Comparison of ENCODE assay signal across 1 fruit fly cellular context in the genomic region with DNA sequence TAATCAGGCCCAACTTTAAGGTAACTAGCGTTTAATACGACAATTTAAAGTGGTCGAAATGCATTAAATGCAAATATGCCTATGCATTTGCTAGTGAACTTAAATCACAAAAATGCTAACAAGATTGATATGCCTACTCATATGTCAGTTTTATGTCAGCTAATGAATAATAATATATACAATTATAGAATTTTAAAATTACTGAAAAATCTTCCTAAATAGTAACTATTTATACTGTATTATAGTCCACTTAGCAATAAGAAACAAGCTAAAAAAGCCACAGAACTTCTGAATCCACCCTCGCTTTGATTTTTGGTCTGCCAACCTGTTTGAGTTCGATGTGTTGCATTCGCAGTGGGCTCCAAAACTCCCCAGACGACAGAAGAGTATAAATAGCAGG.
TF ChIP-seq lines count a peak whose summit lies in the region.

No protein-coding gene starts in this region.

TF ChIP-seq in whole organism, embryonic, 481 proteins besides CTCF, POLR2A, EP300 and RAD21 (continued from another document):
- peak; percentile 33; the same call in 1 of the 2 replicates for TF ChIP-seq CG11247 (GFP tag; IDR thresholded peaks at IDR 0.05; lab: Robert Waterston, UW)
- no peak for TF ChIP-seq CG15479 (GFP tag; optimal IDR thresholded peaks at IDR 0.05; lab: Kevin White, UChicago)
- TF ChIP-seq fd3F (GFP tag; optimal IDR thresholded peaks at IDR 0.05; lab: Kevin White, UChicago) = no peak
- peak; percentile 52; the same call in 1 of the 2 replicates for TF ChIP-seq CG1024 (GFP tag; IDR thresholded peaks at IDR 0.05; lab: Robert Waterston, UW)
- no peak for TF ChIP-seq unc-4 (GFP tag; IDR thresholded peaks at IDR 0.05; lab: Robert Waterston, UW; ENCODE audit: partially characterized antibody)
- peak; percentile 21 for TF ChIP-seq CG9727 (GFP tag; optimal IDR thresholded peaks at IDR 0.05; lab: Kevin White, UChicago)
- no peak for TF ChIP-seq dan (GFP tag; IDR thresholded peaks at IDR 0.05; lab: Robert Waterston, UW)
- peak; percentile 93 for TF ChIP-seq hkb (optimal IDR thresholded peaks at IDR 0.05; lab: Kevin White, UChicago)
- TF ChIP-seq hkb (GFP tag; IDR thresholded peaks at IDR 0.05; lab: Robert Waterston, UW) = 0 out of 2 replicates have a peak, but pooled peaks have one; percentile 19
- TF ChIP-seq CG7963 (GFP tag; IDR thresholded peaks at IDR 0.05; lab: Robert Waterston, UW; ENCODE audit: partially characterized antibody) = no peak
- TF ChIP-seq Med (GFP tag; lab: Kevin White, UChicago) = peak; percentile 48
- TF ChIP-seq ewg (GFP tag; optimal IDR thresholded peaks at IDR 0.05; lab: Kevin White, UChicago) = no peak
- TF ChIP-seq CG7357 (GFP tag; IDR thresholded peaks at IDR 0.05; lab: Robert Waterston, UW) = 0 out of 3 replicates have a peak, but pooled peaks have one; percentile 11
- peak; percentile 51 for TF ChIP-seq CG2712 (tag; optimal IDR thresholded peaks at IDR 0.05; lab: Kevin White, UChicago)
- peak; percentile 52; the same call in 1 of the 2 replicates for TF ChIP-seq E2f1 (GFP tag; IDR thresholded peaks at IDR 0.05; lab: Robert Waterston, UW)
- TF ChIP-seq CG2678 (tag; optimal IDR thresholded peaks at IDR 0.05; lab: Kevin White, UChicago) = peak; percentile 50
- TF ChIP-seq CG4424 (GFP tag; optimal IDR thresholded peaks at IDR 0.05; lab: Kevin White, UChicago) = peak; percentile 58
- no peak for TF ChIP-seq MTF-1 (GFP tag; optimal IDR thresholded peaks at IDR 0.05; lab: Kevin White, UChicago; ENCODE audit: borderline replicate concordance)
- no peak for TF ChIP-seq CG7928 (GFP tag; optimal IDR thresholded peaks at IDR 0.05; lab: Kevin White, UChicago)
- TF ChIP-seq CG18476 (GFP tag; optimal IDR thresholded peaks at IDR 0.05; lab: Kevin White, UChicago) = peak; percentile 94
- TF ChIP-seq ken (GFP tag; IDR thresholded peaks at IDR 0.05; lab: Robert Waterston, UW) = no peak
- peak; percentile 19 for TF ChIP-seq CG18599 (GFP tag; optimal IDR thresholded peaks at IDR 0.05; lab: Kevin White, UChicago)
- TF ChIP-seq CG4820 (GFP tag; optimal IDR thresholded peaks at IDR 0.05; lab: Kevin White, UChicago) = peak; percentile 29
- peak; percentile 62; the same call in 2 of the 3 replicates for TF ChIP-seq zfh1 (GFP tag; IDR thresholded peaks at IDR 0.05; lab: Robert Waterston, UW)
- no peak for TF ChIP-seq CG9932 (GFP tag; IDR thresholded peaks at IDR 0.05; lab: Robert Waterston, UW)
- TF ChIP-seq ATbp (GFP tag; optimal IDR thresholded peaks at IDR 0.05; lab: Kevin White, UChicago) = peak; percentile 31
- no peak for TF ChIP-seq amos (GFP tag; IDR thresholded peaks at IDR 0.05; lab: Robert Waterston, UW; ENCODE audit: partially characterized antibody)
- no peak for TF ChIP-seq CG33557 (GFP tag; optimal IDR thresholded peaks at IDR 0.05; lab: Kevin White, UChicago)
- TF ChIP-seq D (optimal IDR thresholded peaks at IDR 0.05; lab: Kevin White, UChicago) = no peak
- TF ChIP-seq D (GFP tag; optimal IDR thresholded peaks at IDR 0.05; lab: Kevin White, UChicago) = peak; percentile 34
- no peak for TF ChIP-seq pfk (GFP tag; optimal IDR thresholded peaks at IDR 0.05; lab: Kevin White, UChicago)
- peak; percentile 32 for TF ChIP-seq CG14710 (tag; optimal IDR thresholded peaks at IDR 0.05; lab: Kevin White, UChicago)
- TF ChIP-seq dmrt11E (tag; optimal IDR thresholded peaks at IDR 0.05; lab: Kevin White, UChicago) = no peak
- no peak for TF ChIP-seq fu2 (GFP tag; optimal IDR thresholded peaks at IDR 0.05; lab: Kevin White, UChicago)
- no peak for TF ChIP-seq CG12744 (GFP tag; optimal IDR thresholded peaks at IDR 0.05; lab: Kevin White, UChicago)
- no peak for TF ChIP-seq CG9609 (GFP tag; optimal IDR thresholded peaks at IDR 0.05; lab: Kevin White, UChicago)
- TF ChIP-seq CG10431 (GFP tag; optimal IDR thresholded peaks at IDR 0.05; lab: Kevin White, UChicago) = no peak
- TF ChIP-seq nau (GFP tag; optimal IDR thresholded peaks at IDR 0.05; lab: Kevin White, UChicago) = no peak
- TF ChIP-seq MBD-R2 (GFP tag; IDR thresholded peaks at IDR 0.05; lab: Robert Waterston, UW) = no peak
- peak; percentile 67 for TF ChIP-seq CG14441 (GFP tag; IDR thresholded peaks at IDR 0.05; lab: Robert Waterston, UW)
- TF ChIP-seq gfzf (GFP tag; optimal IDR thresholded peaks at IDR 0.05; lab: Kevin White, UChicago) = no peak
- TF ChIP-seq ERR (GFP tag; optimal IDR thresholded peaks at IDR 0.05; lab: Kevin White, UChicago) = no peak
- no peak for TF ChIP-seq CG7271 (tag; optimal IDR thresholded peaks at IDR 0.05; lab: Kevin White, UChicago)
- no peak; the same call in 2 of the 3 replicates for TF ChIP-seq croc (GFP tag; conservative IDR thresholded peaks at IDR 0.05; lab: Robert Waterston, UW)
- peak; percentile 49 for TF ChIP-seq D19A (tag; optimal IDR thresholded peaks at IDR 0.05; lab: Kevin White, UChicago)
- TF ChIP-seq CHES-1-like (GFP tag; optimal IDR thresholded peaks at IDR 0.05; lab: Kevin White, UChicago) = no peak
- TF ChIP-seq pros (GFP tag; optimal IDR thresholded peaks at IDR 0.05; lab: Kevin White, UChicago) = no peak
- no peak for TF ChIP-seq BEAF-32 (GFP tag; optimal IDR thresholded peaks at IDR 0.05; lab: Kevin White, UChicago)
- TF ChIP-seq Abd-B (GFP tag; optimal IDR thresholded peaks at IDR 0.05; lab: Kevin White, UChicago) = peak; percentile 3
- TF ChIP-seq CG3281 (GFP tag; optimal IDR thresholded peaks at IDR 0.05; lab: Kevin White, UChicago) = no peak
- TF ChIP-seq ara (GFP tag; IDR thresholded peaks at IDR 0.05; lab: Robert Waterston, UW) = no peak
- no peak for TF ChIP-seq Myb (GFP tag; optimal IDR thresholded peaks at IDR 0.05; lab: Kevin White, UChicago)
- peak; percentile 58 for TF ChIP-seq HLH3B (GFP tag; IDR thresholded peaks at IDR 0.05; lab: Robert Waterston, UW)
- TF ChIP-seq NK7.1 (GFP tag; optimal IDR thresholded peaks at IDR 0.05; lab: Kevin White, UChicago) = no peak
- no peak for TF ChIP-seq Max (GFP tag; optimal IDR thresholded peaks at IDR 0.05; lab: Kevin White, UChicago)
TF ChIP-seq in whole organism, embryonic: peak in this region for 76.
